Fruit fly (Drosophila melanogaster): Measurements from ENCODE around the gene CG31957.

The CG31957 gene

DNA sequence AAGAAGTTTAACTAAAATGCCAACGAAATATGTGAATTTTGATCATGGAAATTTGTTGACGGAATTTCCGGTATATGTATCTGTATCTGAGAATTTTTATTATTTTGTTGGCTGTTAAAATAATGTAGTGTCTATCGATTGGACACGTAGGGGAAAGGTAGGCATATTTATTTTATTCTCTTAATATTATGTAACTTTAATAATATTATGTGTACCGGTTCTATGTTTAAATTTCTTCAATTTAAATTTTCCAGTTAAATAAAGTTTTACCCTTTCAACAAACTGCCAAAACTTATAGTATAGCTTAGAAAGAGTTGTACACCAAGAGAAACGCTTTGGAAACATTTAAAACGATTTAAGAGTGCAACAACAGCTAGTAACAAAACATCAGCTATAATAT lies 41.9 kb upstream of the CG31957 start, which contains the start of gene Fpgs2:
Gene Fpgs2, minus strand, starts transcription at position 101 of the 400 bp plus-strand sequence.
- no peak for TF ChIP-seq h (GFP tag; optimal IDR thresholded peaks at IDR 0.05)
- TF ChIP-seq lola (GFP tag; optimal IDR thresholded peaks at IDR 0.05): no peak
- no peak for TF ChIP-seq GATAd (GFP tag; optimal IDR thresholded peaks at IDR 0.05)
- no peak for TF ChIP-seq HLH106 (tag; optimal IDR thresholded peaks at IDR 0.05)
- TF ChIP-seq dmrt93B (GFP tag; optimal IDR thresholded peaks at IDR 0.05): no peak
- TF ChIP-seq tai (GFP tag; optimal IDR thresholded peaks at IDR 0.05): no peak
- no peak for TF ChIP-seq N (GFP tag; optimal IDR thresholded peaks at IDR 0.05)
- no peak for TF ChIP-seq sage (GFP tag; optimal IDR thresholded peaks at IDR 0.05)
- no peak for TF ChIP-seq pan (optimal IDR thresholded peaks at IDR 0.05)
- TF ChIP-seq fru (GFP tag; optimal IDR thresholded peaks at IDR 0.05): no peak
- TF ChIP-seq brk (GFP tag; optimal IDR thresholded peaks at IDR 0.05): no peak
- no peak for TF ChIP-seq rgr (GFP tag; optimal IDR thresholded peaks at IDR 0.05)
- no peak for TF ChIP-seq dl (GFP tag; optimal IDR thresholded peaks at IDR 0.05; ENCODE audit: insufficient read depth in 1 of 2, partially characterized antibody in 2 of 2)
- TF ChIP-seq Hr83 (GFP tag; optimal IDR thresholded peaks at IDR 0.05; ENCODE audit: poor library complexity, severe bottlenecking): no peak
- TF ChIP-seq Mio (GFP tag; optimal IDR thresholded peaks at IDR 0.05): no peak
- TF ChIP-seq Rel (GFP tag; optimal IDR thresholded peaks at IDR 0.05): no peak
- no peak for TF ChIP-seq Rel (tag; optimal IDR thresholded peaks at IDR 0.05)
- no peak for TF ChIP-seq Jra (GFP tag; optimal IDR thresholded peaks at IDR 0.05)
- TF ChIP-seq psq (GFP tag; optimal IDR thresholded peaks at IDR 0.05): no peak
- TF ChIP-seq CG9705 (GFP tag; optimal IDR thresholded peaks at IDR 0.05): no peak
- no peak for TF ChIP-seq Myc (optimal IDR thresholded peaks at IDR 0.05)

DNA sequence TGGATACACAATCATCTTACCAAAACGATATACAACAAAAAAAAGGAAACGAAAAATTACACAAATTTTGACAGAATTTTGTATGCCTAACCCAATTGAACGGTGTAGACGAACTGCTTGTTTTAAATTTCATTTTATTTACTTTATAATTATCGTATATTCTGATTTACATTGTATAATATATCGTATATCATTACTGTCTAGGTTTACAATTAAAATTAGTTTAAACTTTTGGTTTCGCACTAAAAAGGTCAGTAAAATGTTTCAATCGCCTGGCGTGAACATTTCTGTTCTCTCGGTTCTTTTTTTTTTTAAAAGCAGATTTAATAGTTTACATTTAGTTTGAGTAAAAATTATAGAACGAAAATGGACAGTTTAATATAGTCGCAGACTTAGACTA lies 30.5 kb upstream of the CG31957 start, which contains the start of gene capu:
Gene capu, minus strand, starts transcription at position 101 of the 400 bp plus-strand sequence.
- TF ChIP-seq Abd-B (GFP tag; optimal IDR thresholded peaks at IDR 0.05): no peak
- no peak for TF ChIP-seq Dfd (GFP tag; optimal IDR thresholded peaks at IDR 0.05)
- no peak for TF ChIP-seq Mio (GFP tag; optimal IDR thresholded peaks at IDR 0.05)
- no peak for TF ChIP-seq psq (GFP tag; optimal IDR thresholded peaks at IDR 0.05)
- no peak for TF ChIP-seq sv (GFP tag; optimal IDR thresholded peaks at IDR 0.05)
- TF ChIP-seq OdsH (GFP tag; optimal IDR thresholded peaks at IDR 0.05): no peak
- no peak for TF ChIP-seq foxo (GFP tag; optimal IDR thresholded peaks at IDR 0.05)
- no peak for TF ChIP-seq Hr78 (GFP tag; optimal IDR thresholded peaks at IDR 0.05)
- TF ChIP-seq N (GFP tag; optimal IDR thresholded peaks at IDR 0.05): no peak
- TF ChIP-seq Jra (GFP tag; optimal IDR thresholded peaks at IDR 0.05): no peak
- TF ChIP-seq woc (GFP tag; optimal IDR thresholded peaks at IDR 0.05): no peak
- no peak for TF ChIP-seq Hnf4 (GFP tag; optimal IDR thresholded peaks at IDR 0.05)
- no peak for TF ChIP-seq ey (GFP tag; optimal IDR thresholded peaks at IDR 0.05)
- no peak for TF ChIP-seq br (GFP tag; optimal IDR thresholded peaks at IDR 0.05)
- no peak for TF ChIP-seq Sp1 (GFP tag; optimal IDR thresholded peaks at IDR 0.05)
- no peak for TF ChIP-seq Dif (GFP tag; optimal IDR thresholded peaks at IDR 0.05; ENCODE audit: partially characterized antibody)
- TF ChIP-seq h (GFP tag; optimal IDR thresholded peaks at IDR 0.05): no peak
- TF ChIP-seq Rel (GFP tag; optimal IDR thresholded peaks at IDR 0.05): no peak
- TF ChIP-seq Rel (tag; optimal IDR thresholded peaks at IDR 0.05): no peak
- no peak for TF ChIP-seq CG9705 (GFP tag; optimal IDR thresholded peaks at IDR 0.05)
- no peak for TF ChIP-seq tai (GFP tag; optimal IDR thresholded peaks at IDR 0.05)

DNA sequence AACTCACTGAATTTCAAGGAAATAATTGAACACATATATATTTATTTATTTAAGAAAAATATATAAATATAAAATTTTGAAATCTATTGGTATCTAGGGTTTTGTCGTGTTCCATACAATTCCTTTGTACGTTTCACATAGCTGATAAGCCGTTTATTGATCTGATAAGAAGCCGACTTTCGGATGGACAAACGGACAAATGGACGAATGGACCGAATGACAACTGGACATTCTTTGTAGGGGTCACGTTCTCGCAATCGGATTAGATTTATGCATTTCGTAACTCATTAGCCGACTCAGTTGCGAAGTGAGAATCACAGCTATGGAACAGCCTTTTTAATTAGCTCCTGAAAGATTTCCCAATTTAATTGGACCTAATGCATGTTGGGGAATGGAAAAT lies 25.3 kb upstream of the CG31957 start:
- TF ChIP-seq GATAd (GFP tag; optimal IDR thresholded peaks at IDR 0.05) (no peak), sv (GFP tag; optimal IDR thresholded peaks at IDR 0.05) (no peak), woc (GFP tag; optimal IDR thresholded peaks at IDR 0.05) (no peak), ey (GFP tag; optimal IDR thresholded peaks at IDR 0.05) (no peak), OdsH (GFP tag; optimal IDR thresholded peaks at IDR 0.05) (no peak), CG32264 (GFP tag; optimal IDR thresholded peaks at IDR 0.05) (no peak), dl (GFP tag; optimal IDR thresholded peaks at IDR 0.05; ENCODE audit: insufficient read depth in 1 of 2, partially characterized antibody in 2 of 2) (no peak), dsf (GFP tag; optimal IDR thresholded peaks at IDR 0.05; ENCODE audit: borderline replicate concordance) (no peak), br (GFP tag; optimal IDR thresholded peaks at IDR 0.05) (no peak), Vsx2 (GFP tag; optimal IDR thresholded peaks at IDR 0.05; ENCODE audit: partially characterized antibody) (no peak), tai (GFP tag; optimal IDR thresholded peaks at IDR 0.05) (no peak), Sp1 (GFP tag; optimal IDR thresholded peaks at IDR 0.05) (no peak), Jra (GFP tag; optimal IDR thresholded peaks at IDR 0.05) (no peak), foxo (GFP tag; optimal IDR thresholded peaks at IDR 0.05) (no peak), HLH106 (tag; optimal IDR thresholded peaks at IDR 0.05) (no peak), h (GFP tag; optimal IDR thresholded peaks at IDR 0.05) (no peak), N (GFP tag; optimal IDR thresholded peaks at IDR 0.05) (no peak), Hr83 (GFP tag; optimal IDR thresholded peaks at IDR 0.05; ENCODE audit: poor library complexity, severe bottlenecking) (no peak), usp (GFP tag; optimal IDR thresholded peaks at IDR 0.05) (no peak)
